Fruit fly (Drosophila melanogaster) whole organism, prepupa: Measurements from ENCODE around the gene Jon66Ci.

Experiments used
- Blimp-1 ChIP-seq: fragments of 200-800 bp; sonication (Bioruptor generic); optimal IDR thresholded peaks from 3 replicates; lab custom pipeline; 2017; ENCODE audit warnings: missing biosample characterization, missing genetic modification characterization, mild to moderate bottlenecking, moderate library complexity, missing genetic modification reagents
- CG10669 ChIP-seq: fragments of 200-800 bp; sonication (Bioruptor generic); optimal IDR thresholded peaks from 3 replicates; lab custom pipeline; 2018; ENCODE audit warnings: missing biosample characterization, mild to moderate bottlenecking, missing genetic modification characterization, moderate library complexity
- CG11294 ChIP-seq: fragments of 200-800 bp; sonication (Bioruptor generic); IDR thresholded peaks from 2 replicates; pipeline ENCODE4 v1.3.6; 2022; ENCODE audit warnings: missing biosample characterization, missing genetic modification characterization
- CG11762 ChIP-seq: fragments of 200-800 bp; sonication (Bioruptor generic); optimal IDR thresholded peaks from 3 replicates; lab custom pipeline; 2016; ENCODE audit warnings: missing biosample characterization, missing genetic modification characterization; ENCODE audit not compliant: insufficient read depth
- CG11902 ChIP-seq: fragments of 200-800 bp; sonication (Bioruptor generic); optimal IDR thresholded peaks from 3 replicates; lab custom pipeline; 2016; ENCODE audit warnings: missing biosample characterization, missing genetic modification characterization
- CG1621 ChIP-seq: fragments of 200-800 bp; sonication (Bioruptor generic); optimal IDR thresholded peaks from 3 replicates; lab custom pipeline; 2018; ENCODE audit warnings: missing biosample characterization, mild to moderate bottlenecking, missing genetic modification characterization
- CG16779 ChIP-seq: fragments of 200-800 bp; sonication (Bioruptor generic); optimal IDR thresholded peaks from 3 replicates; lab custom pipeline; 2017; ENCODE audit warnings: missing biosample characterization, mild to moderate bottlenecking, missing genetic modification characterization
- CG3032 ChIP-seq: fragments of 200-800 bp; optimal IDR thresholded peaks from 2 replicates; lab custom pipeline; 2019; ENCODE audit warnings: missing biosample characterization, mild to moderate bottlenecking, missing genetic modification characterization, moderate library complexity
- CG31627 ChIP-seq: fragments of 200-800 bp; sonication (Bioruptor generic); optimal IDR thresholded peaks from 3 replicates; lab custom pipeline; 2016; ENCODE audit warnings: missing biosample characterization, missing genetic modification characterization
- CG32006 ChIP-seq: fragments of 200-800 bp; sonication (Bioruptor generic); optimal IDR thresholded peaks from 3 replicates; lab custom pipeline; 2017; ENCODE audit warnings: missing biosample characterization, mild to moderate bottlenecking, missing genetic modification characterization
- CG34406 ChIP-seq: fragments of 200-800 bp; sonication (Bioruptor generic); optimal IDR thresholded peaks from 3 replicates; lab custom pipeline; 2016; ENCODE audit warnings: missing biosample characterization, missing genetic modification characterization
- CG3919 ChIP-seq: fragments of 200-800 bp; sonication (Bioruptor generic); optimal IDR thresholded peaks from 3 replicates; lab custom pipeline; 2016; ENCODE audit warnings: missing biosample characterization, missing genetic modification characterization
- CG6276 ChIP-seq: fragments of 200-800 bp; sonication (Bioruptor generic); optimal IDR thresholded peaks from 2 replicates; lab custom pipeline; 2017; ENCODE audit warnings: missing biosample characterization, mild to moderate bottlenecking, missing genetic modification characterization
- CG6792 ChIP-seq: fragments of 200-800 bp; sonication (Bioruptor generic); optimal IDR thresholded peaks from 3 replicates; lab custom pipeline; 2016; ENCODE audit warnings: missing biosample characterization, missing genetic modification characterization
- CG6808 ChIP-seq: fragments of 200-800 bp; sonication (Bioruptor generic); optimal IDR thresholded peaks from 3 replicates; lab custom pipeline; 2017; ENCODE audit warnings: missing biosample characterization, missing genetic modification characterization, mild to moderate bottlenecking, moderate library complexity, missing genetic modification reagents
- CG6854 ChIP-seq: fragments of 200-800 bp; sonication (Bioruptor generic); optimal IDR thresholded peaks from 2 replicates; lab custom pipeline; 2017; ENCODE audit warnings: missing biosample characterization, mild to moderate bottlenecking, missing genetic modification characterization
- CG8119 ChIP-seq: fragments of 200-800 bp; sonication (Bioruptor generic); IDR thresholded peaks from 3 replicates; pipeline ENCODE4 v1.3.6; 2022; ENCODE audit warnings: missing biosample characterization, missing genetic modification characterization
- CG8632 ChIP-seq: fragments of 200-800 bp; sonication (Bioruptor generic); optimal IDR thresholded peaks from 3 replicates; lab custom pipeline; 2016; ENCODE audit warnings: missing biosample characterization, missing genetic modification characterization
- CG9139 ChIP-seq: fragments of 200-800 bp; sonication (Bioruptor generic); optimal IDR thresholded peaks from 3 replicates; lab custom pipeline; 2017; ENCODE audit warnings: missing biosample characterization, mild to moderate bottlenecking, missing genetic modification characterization
- Ets21C ChIP-seq: fragments of 200-800 bp; sonication (Bioruptor generic); optimal IDR thresholded peaks from 3 replicates; lab custom pipeline; 2016; ENCODE audit warnings: missing biosample characterization, missing genetic modification characterization
- Gug ChIP-seq: fragments of 200-800 bp; sonication (Bioruptor generic); IDR thresholded peaks from 2 replicates; pipeline ENCODE4 v1.3.6; 2022; ENCODE audit warnings: missing biosample characterization, missing genetic modification characterization
- Hr39 ChIP-seq: fragments of 200-800 bp; sonication (Bioruptor generic); optimal IDR thresholded peaks from 2 replicates; lab custom pipeline; 2016; ENCODE audit warnings: missing biosample characterization, missing genetic modification characterization
- Hr4 ChIP-seq: fragments of 200-800 bp; sonication (Bioruptor generic); optimal IDR thresholded peaks from 3 replicates; lab custom pipeline; 2016; ENCODE audit warnings: missing biosample characterization, missing genetic modification characterization
- Lpt ChIP-seq: fragments of 200-800 bp; sonication (Bioruptor generic); optimal IDR thresholded peaks from 3 replicates; lab custom pipeline; 2016; ENCODE audit warnings: missing biosample characterization, missing genetic modification characterization
- Met ChIP-seq: fragments of 200-800 bp; sonication (Bioruptor generic); optimal IDR thresholded peaks from 3 replicates; lab custom pipeline; 2016; ENCODE audit warnings: missing biosample characterization, missing genetic modification characterization
- OdsH ChIP-seq: fragments of 200-800 bp; sonication (Bioruptor generic); optimal IDR thresholded peaks from 3 replicates; lab custom pipeline; 2016; ENCODE audit warnings: missing biosample characterization, missing genetic modification characterization
- Smox ChIP-seq: fragments of 200-800 bp; sonication (Bioruptor generic); optimal IDR thresholded peaks from 3 replicates; lab custom pipeline; 2016; ENCODE audit warnings: missing biosample characterization, missing genetic modification characterization
- Sox15 ChIP-seq: fragments of 200-800 bp; sonication (Bioruptor generic); optimal IDR thresholded peaks from 3 replicates; lab custom pipeline; 2016; ENCODE audit warnings: missing biosample characterization, missing genetic modification characterization
- achi ChIP-seq: fragments of 200-800 bp; sonication (Bioruptor generic); optimal IDR thresholded peaks from 3 replicates; lab custom pipeline; 2016; ENCODE audit warnings: missing biosample characterization, missing genetic modification characterization
- acj6 ChIP-seq: fragments of 200-800 bp; sonication (Bioruptor generic); optimal IDR thresholded peaks from 3 replicates; lab custom pipeline; 2016; ENCODE audit warnings: missing biosample characterization, missing genetic modification characterization
- cyc ChIP-seq: fragments of 200-800 bp; sonication (Bioruptor generic); optimal IDR thresholded peaks from 3 replicates; lab custom pipeline; 2016; ENCODE audit warnings: missing biosample characterization, missing genetic modification characterization
- dsx ChIP-seq: fragments of 200-800 bp; optimal IDR thresholded peaks from 3 replicates; lab custom pipeline; 2019; ENCODE audit warnings: missing biosample characterization, mild to moderate bottlenecking, missing genetic modification characterization, moderate library complexity; ENCODE audit not compliant: poor library complexity, severe bottlenecking
- eg ChIP-seq: fragments of 200-800 bp; sonication (Bioruptor generic); IDR thresholded peaks from 3 replicates; pipeline ENCODE4 v1.3.6; 2022; ENCODE audit warnings: missing biosample characterization, missing genetic modification characterization
- esn ChIP-seq: fragments of 200-800 bp; sonication (Bioruptor generic); optimal IDR thresholded peaks from 2 replicates; lab custom pipeline; 2016; ENCODE audit warnings: missing biosample characterization, mild to moderate bottlenecking, missing genetic modification characterization, moderate library complexity
- fd59A ChIP-seq: fragments of 200-800 bp; sonication (Bioruptor generic); optimal IDR thresholded peaks from 2 replicates; lab custom pipeline; 2017; ENCODE audit warnings: missing biosample characterization, mild to moderate bottlenecking, missing genetic modification characterization, missing genetic modification reagents
- fkh ChIP-seq: fragments of 200-800 bp; sonication (Bioruptor generic); optimal IDR thresholded peaks from 3 replicates; lab custom pipeline; 2017; ENCODE audit warnings: missing biosample characterization, mild to moderate bottlenecking, missing genetic modification characterization, moderate library complexity
- lz ChIP-seq: fragments of 200-800 bp; sonication (Bioruptor generic); optimal IDR thresholded peaks from 3 replicates; lab custom pipeline; 2016; ENCODE audit warnings: missing biosample characterization, missing genetic modification characterization
- net ChIP-seq: fragments of 200-800 bp; sonication (Bioruptor generic); optimal IDR thresholded peaks from 3 replicates; lab custom pipeline; 2016; ENCODE audit warnings: missing biosample characterization, missing genetic modification characterization
- pdm3 ChIP-seq: fragments of 200-800 bp; sonication (Bioruptor generic); optimal IDR thresholded peaks from 3 replicates; lab custom pipeline; 2016; ENCODE audit warnings: missing biosample characterization, missing genetic modification characterization
- salr ChIP-seq, 2 experiments: fragments of 200-800 bp; sonication (Bioruptor generic); optimal IDR thresholded peaks; 3 replicates each; lab custom pipeline; 2016 to 2018; ENCODE audit warnings: missing biosample characterization in 2 of 2, missing genetic modification characterization in 2 of 2, mild to moderate bottlenecking in 1 of 2
- spab ChIP-seq: fragments of 200-800 bp; sonication (Bioruptor generic); optimal IDR thresholded peaks from 2 replicates; lab custom pipeline; 2017; ENCODE audit warnings: missing biosample characterization, mild to moderate bottlenecking, missing genetic modification characterization, missing genetic modification reagents
- ss ChIP-seq, 2 experiments: fragments of 200-800 bp; sonication (Bioruptor generic); optimal IDR thresholded peaks; 2 replicates in 1 of 2; 3 replicates in 1 of 2; lab custom pipeline; 2017 to 2018; ENCODE audit warnings: mild to moderate bottlenecking in 2 of 2, missing biosample characterization in 2 of 2, missing genetic modification characterization in 2 of 2, moderate library complexity in 1 of 2
- svp ChIP-seq: fragments of 200-800 bp; sonication (Bioruptor generic); peaks from one replicate; lab custom pipeline; 2016; ENCODE audit warnings: missing biosample characterization, missing genetic modification characterization
- vri ChIP-seq: fragments of 200-800 bp; sonication (Bioruptor generic); optimal IDR thresholded peaks from 3 replicates; lab custom pipeline; 2016; ENCODE audit warnings: missing biosample characterization, mild to moderate bottlenecking, missing genetic modification characterization

Jon66Ci gene

DNA sequence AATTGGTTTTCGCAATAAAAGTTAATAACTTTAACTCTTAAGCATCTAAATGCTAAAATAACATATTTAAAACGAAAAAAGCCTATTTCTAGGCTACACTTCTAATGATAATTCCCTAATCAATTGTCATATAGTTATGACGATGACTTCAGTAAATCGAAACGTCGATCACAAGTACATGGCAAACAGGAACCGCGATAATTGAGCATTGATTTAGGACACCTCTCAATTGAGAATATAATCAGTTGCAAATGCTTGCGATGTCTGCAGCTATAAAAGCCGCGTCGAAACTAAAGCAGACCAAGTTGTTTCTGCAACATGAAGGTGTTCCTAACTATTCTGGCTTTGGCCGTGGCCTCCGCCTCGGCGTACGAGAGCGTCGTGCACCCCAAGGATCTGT lies at the start of gene Jon66Ci:
Gene Jon66Ci (plus strand): TSS at position 301 of the 400 bp plus-strand sequence.
- TF ChIP-seq CG6808 (GFP tag; lab: Kevin White, UChicago) (no peak), OdsH (GFP tag; lab: Kevin White, UChicago) (no peak), pdm3 (GFP tag; lab: Kevin White, UChicago) (no peak), acj6 (GFP tag; lab: Kevin White, UChicago) (no peak), fd59A (no peak), Sox15 (GFP tag; lab: Kevin White, UChicago) (no peak)

DNA sequence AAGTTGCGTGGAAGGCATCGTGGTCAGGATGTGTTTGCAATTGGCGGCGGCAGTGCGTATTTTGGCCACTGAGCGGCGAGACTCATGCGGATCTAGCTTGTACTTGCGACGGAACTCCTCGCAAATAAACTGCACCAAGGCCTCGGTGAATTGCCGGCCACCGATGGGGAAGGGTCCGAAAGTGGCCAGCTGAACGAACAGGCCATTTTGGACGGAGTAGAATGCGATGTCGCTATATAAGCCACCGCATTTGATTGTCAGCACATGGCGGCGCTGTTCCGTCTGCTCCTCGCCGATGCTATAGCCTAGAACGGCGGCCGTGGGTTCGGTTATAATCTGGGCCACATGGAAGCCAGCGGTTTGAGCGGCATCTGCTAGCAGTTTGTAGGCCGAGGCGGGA lies 46.2 kb upstream of the Jon66Ci start:
- TF ChIP-seq achi (GFP tag; lab: Kevin White, UChicago) = no peak
- TF ChIP-seq CG6808 (GFP tag; lab: Kevin White, UChicago) = no peak
- TF ChIP-seq CG9139 (GFP tag; lab: Kevin White, UChicago) = no peak
- TF ChIP-seq CG8632 (GFP tag; lab: Kevin White, UChicago) = no peak
- no peak for TF ChIP-seq fkh
- TF ChIP-seq CG11294 = no peak
- no peak for TF ChIP-seq salr (GFP tag; optimal IDR thresholded peaks at IDR 0.05; lab: Kevin White, UChicago)
- no peak for TF ChIP-seq CG11762 (GFP tag; lab: Kevin White, UChicago)
- no peak for TF ChIP-seq fd59A
- TF ChIP-seq CG3032 (tag; lab: Kevin White, UChicago) = no peak
- no peak for TF ChIP-seq CG6854 (GFP tag; lab: Kevin White, UChicago)
- TF ChIP-seq CG10669 (GFP tag; lab: Kevin White, UChicago) = no peak
- no peak for TF ChIP-seq dsx (GFP tag; lab: Kevin White, UChicago)
- no peak for TF ChIP-seq svp
- TF ChIP-seq spab = no peak
- TF ChIP-seq Blimp-1 (GFP tag; lab: Kevin White, UChicago) = no peak
- no peak for TF ChIP-seq esn
- TF ChIP-seq Hr4 (GFP tag; lab: Kevin White, UChicago) = no peak

DNA sequence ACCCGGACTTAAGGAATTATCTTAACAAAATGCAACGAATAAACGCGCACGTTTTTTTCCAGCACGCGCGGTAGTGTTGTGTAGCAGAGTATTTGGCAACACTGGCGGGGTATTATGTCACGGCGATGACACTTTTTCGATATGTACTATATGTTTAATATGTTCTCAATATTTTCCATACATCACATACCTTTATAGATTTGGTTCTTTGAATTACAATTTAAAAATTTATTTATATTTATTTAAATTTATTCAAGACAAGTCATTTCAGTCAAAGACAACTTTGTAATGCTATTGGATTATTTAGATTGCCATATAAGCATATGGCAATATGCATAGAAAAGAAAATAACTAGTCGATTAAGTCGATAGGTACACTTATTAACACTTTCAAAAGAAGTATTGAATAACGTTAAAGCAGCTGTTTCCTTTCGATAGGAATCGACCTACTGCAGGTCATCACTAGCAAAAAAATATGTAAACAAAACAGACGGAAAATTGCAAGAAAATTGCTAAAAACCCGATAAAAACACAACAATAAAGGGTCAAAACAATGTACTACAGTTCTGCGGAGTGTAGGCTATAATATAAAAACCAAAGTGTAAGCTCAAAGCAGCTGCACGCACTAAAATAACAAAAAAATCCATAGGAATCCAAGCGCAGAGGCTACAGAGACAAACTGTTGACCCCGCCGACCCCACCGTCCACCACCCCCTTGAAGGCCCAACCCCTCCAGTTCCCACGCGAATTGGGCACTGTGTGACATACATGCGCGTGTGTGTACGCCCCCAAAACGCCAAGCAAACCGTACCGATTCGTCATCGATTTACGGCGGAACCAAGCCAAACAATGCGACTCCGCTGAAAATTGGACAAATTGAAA lies 45.0 kb upstream of the Jon66Ci start, which contains the start of the genes CG7182 and GAPcenA:
Gene CG7182 (minus strand): TSS at position 283 of the 881 bp plus-strand sequence.
Gene GAPcenA (plus strand): TSS at position 462 of the 881 bp plus-strand sequence.
- TF ChIP-seq CG11294 = peak; percentile 23; the same call in 1 of the 2 replicates
- TF ChIP-seq Ets21C (GFP tag; lab: Kevin White, UChicago) = no peak
- no peak for TF ChIP-seq CG16779 (tag; lab: Kevin White, UChicago)
- peak; percentile 54; the same call in 2 of the 3 replicates for TF ChIP-seq CG8119 (GFP tag; lab: Robert Waterston, UW)
- TF ChIP-seq Hr4 (GFP tag; lab: Kevin White, UChicago) = no peak
- TF ChIP-seq salr (GFP tag; optimal IDR thresholded peaks at IDR 0.05; lab: Kevin White, UChicago) = no peak
- TF ChIP-seq CG3919 = peak; percentile 71
- TF ChIP-seq svp = peak; percentile 97
- TF ChIP-seq net = peak; percentile 71
- no peak for TF ChIP-seq CG32006 (GFP tag; lab: Kevin White, UChicago)
- no peak for TF ChIP-seq Smox (GFP tag; lab: Kevin White, UChicago)
- peak; percentile 66 for TF ChIP-seq lz (GFP tag; lab: Kevin White, UChicago)
- TF ChIP-seq Lpt (GFP tag; lab: Kevin White, UChicago) = peak; percentile 36
- TF ChIP-seq CG6792 = peak; percentile 70
- TF ChIP-seq Sox15 (GFP tag; lab: Kevin White, UChicago) = peak; percentile 43
- TF ChIP-seq CG31627 (GFP tag; lab: Kevin White, UChicago) = peak; percentile 63
- no peak for TF ChIP-seq pdm3 (GFP tag; lab: Kevin White, UChicago)
- peak; percentile 26 for TF ChIP-seq CG9139 (GFP tag; lab: Kevin White, UChicago)
- peak; percentile 53 for TF ChIP-seq Hr39 (GFP tag; lab: Kevin White, UChicago)
- TF ChIP-seq CG6276 (GFP tag; lab: Kevin White, UChicago) = no peak
- TF ChIP-seq CG11902 (GFP tag; lab: Kevin White, UChicago) = peak; percentile 53
- TF ChIP-seq Met = no peak
- TF ChIP-seq fd59A = peak; percentile 7
- peak in 1 of 2 experiments; percentile 79 for TF ChIP-seq ss (GFP tag; optimal IDR thresholded peaks at IDR 0.05; lab: Kevin White, UChicago)
- TF ChIP-seq Gug (GFP tag; lab: Robert Waterston, UW) = 0 out of 2 replicates have a peak, but pooled peaks have one; percentile 9
- peak; percentile 16 for TF ChIP-seq CG1621 (tag; lab: Kevin White, UChicago)
- TF ChIP-seq CG10669 (GFP tag; lab: Kevin White, UChicago) = peak; percentile 69
- TF ChIP-seq acj6 (GFP tag; lab: Kevin White, UChicago) = no peak
- peak; percentile 90 for TF ChIP-seq vri
- TF ChIP-seq cyc (GFP tag; lab: Kevin White, UChicago) = peak; percentile 64
- TF ChIP-seq CG34406 (GFP tag; lab: Kevin White, UChicago) = peak; percentile 81
- TF ChIP-seq esn = peak; percentile 80
- peak; percentile 75 for TF ChIP-seq eg (GFP tag; lab: Robert Waterston, UW)
